Fruit fly (Drosophila melanogaster) whole organism, prepupa: ENCODE results near the gene Obp99b.
A peak's percentile ranks its signal among the peaks of the same experiment; 100 is the strongest.

Experiments used
- CG10631 ChIP-seq: fragments of 200-800 bp; sonication (Bioruptor generic); optimal IDR thresholded peaks from 2 replicates; lab custom pipeline; 2016; ENCODE audit warnings: missing biosample characterization, missing genetic modification characterization
- CG10669 ChIP-seq: fragments of 200-800 bp; sonication (Bioruptor generic); optimal IDR thresholded peaks from 3 replicates; lab custom pipeline; 2018; ENCODE audit warnings: missing biosample characterization, mild to moderate bottlenecking, missing genetic modification characterization, moderate library complexity
- CG11294 ChIP-seq: fragments of 200-800 bp; sonication (Bioruptor generic); IDR thresholded peaks from 2 replicates; pipeline ENCODE4 v1.3.6; 2022; ENCODE audit warnings: missing biosample characterization, missing genetic modification characterization
- CG15336 ChIP-seq: fragments of 200-800 bp; sonication (Bioruptor generic); IDR thresholded peaks from 2 replicates; pipeline ENCODE4 v1.3.6; 2022; ENCODE audit warnings: missing biosample characterization, missing genetic modification characterization
- CG3032 ChIP-seq: fragments of 200-800 bp; optimal IDR thresholded peaks from 2 replicates; lab custom pipeline; 2019; ENCODE audit warnings: missing biosample characterization, mild to moderate bottlenecking, missing genetic modification characterization, moderate library complexity
- CG31627 ChIP-seq: fragments of 200-800 bp; sonication (Bioruptor generic); optimal IDR thresholded peaks from 3 replicates; lab custom pipeline; 2016; ENCODE audit warnings: missing biosample characterization, missing genetic modification characterization
- CG32006 ChIP-seq: fragments of 200-800 bp; sonication (Bioruptor generic); optimal IDR thresholded peaks from 3 replicates; lab custom pipeline; 2017; ENCODE audit warnings: missing biosample characterization, mild to moderate bottlenecking, missing genetic modification characterization
- CG3919 ChIP-seq: fragments of 200-800 bp; sonication (Bioruptor generic); optimal IDR thresholded peaks from 3 replicates; lab custom pipeline; 2016; ENCODE audit warnings: missing biosample characterization, missing genetic modification characterization
- CG4318 ChIP-seq: fragments of 200-800 bp; sonication (Bioruptor generic); optimal IDR thresholded peaks from 3 replicates; lab custom pipeline; 2017; ENCODE audit warnings: missing biosample characterization, mild to moderate bottlenecking, missing genetic modification characterization
- CG6163 ChIP-seq: fragments of 200-800 bp; sonication (Bioruptor generic); IDR thresholded peaks from 3 replicates; pipeline ENCODE4 v1.3.6; 2022; ENCODE audit warnings: missing biosample characterization, missing genetic modification characterization
- CG6792 ChIP-seq: fragments of 200-800 bp; sonication (Bioruptor generic); optimal IDR thresholded peaks from 3 replicates; lab custom pipeline; 2016; ENCODE audit warnings: missing biosample characterization, missing genetic modification characterization
- CG6808 ChIP-seq: fragments of 200-800 bp; sonication (Bioruptor generic); optimal IDR thresholded peaks from 3 replicates; lab custom pipeline; 2017; ENCODE audit warnings: missing biosample characterization, missing genetic modification characterization, mild to moderate bottlenecking, moderate library complexity, missing genetic modification reagents
- CG6854 ChIP-seq: fragments of 200-800 bp; sonication (Bioruptor generic); optimal IDR thresholded peaks from 2 replicates; lab custom pipeline; 2017; ENCODE audit warnings: missing biosample characterization, mild to moderate bottlenecking, missing genetic modification characterization
- CG7368 ChIP-seq: fragments of 200-800 bp; sonication (Bioruptor generic); optimal IDR thresholded peaks from 3 replicates; lab custom pipeline; 2016; ENCODE audit warnings: missing biosample characterization, missing genetic modification characterization
- CG8119 ChIP-seq: fragments of 200-800 bp; sonication (Bioruptor generic); IDR thresholded peaks from 3 replicates; pipeline ENCODE4 v1.3.6; 2022; ENCODE audit warnings: missing biosample characterization, missing genetic modification characterization
- CG8319 ChIP-seq: fragments of 200-800 bp; sonication (Bioruptor generic); optimal IDR thresholded peaks from 3 replicates; lab custom pipeline; 2016; ENCODE audit warnings: missing biosample characterization, missing genetic modification characterization
- CG8632 ChIP-seq: fragments of 200-800 bp; sonication (Bioruptor generic); optimal IDR thresholded peaks from 3 replicates; lab custom pipeline; 2016; ENCODE audit warnings: missing biosample characterization, missing genetic modification characterization
- CG9139 ChIP-seq: fragments of 200-800 bp; sonication (Bioruptor generic); optimal IDR thresholded peaks from 3 replicates; lab custom pipeline; 2017; ENCODE audit warnings: missing biosample characterization, mild to moderate bottlenecking, missing genetic modification characterization
- Eip75B ChIP-seq: fragments of 200-800 bp; sonication (Bioruptor generic); optimal IDR thresholded peaks from 3 replicates; lab custom pipeline; 2016; ENCODE audit warnings: missing biosample characterization, missing genetic modification characterization
- Eip78C ChIP-seq: fragments of 200-800 bp; sonication (Bioruptor generic); peaks from one replicate; lab custom pipeline; 2016; ENCODE audit warnings: missing biosample characterization, missing genetic modification characterization
- Eip93F ChIP-seq: fragments of 200-800 bp; sonication (Bioruptor generic); optimal IDR thresholded peaks from 2 replicates; lab custom pipeline; 2016; ENCODE audit warnings: missing biosample characterization, mild to moderate bottlenecking, missing genetic modification characterization
- Ets96B ChIP-seq: fragments of 200-800 bp; optimal IDR thresholded peaks from 2 replicates; lab custom pipeline; 2019; ENCODE audit warnings: missing biosample characterization, mild to moderate bottlenecking, missing genetic modification characterization, moderate library complexity
- Gug ChIP-seq: fragments of 200-800 bp; sonication (Bioruptor generic); IDR thresholded peaks from 2 replicates; pipeline ENCODE4 v1.3.6; 2022; ENCODE audit warnings: missing biosample characterization, missing genetic modification characterization
- Hr38 ChIP-seq: sonication (Bioruptor generic); optimal IDR thresholded peaks from 2 replicates; lab custom pipeline; 2016; ENCODE audit warnings: missing biosample characterization, missing genetic modification characterization
- Hr39 ChIP-seq: fragments of 200-800 bp; sonication (Bioruptor generic); optimal IDR thresholded peaks from 2 replicates; lab custom pipeline; 2016; ENCODE audit warnings: missing biosample characterization, missing genetic modification characterization
- Hr4 ChIP-seq: fragments of 200-800 bp; sonication (Bioruptor generic); optimal IDR thresholded peaks from 3 replicates; lab custom pipeline; 2016; ENCODE audit warnings: missing biosample characterization, missing genetic modification characterization
- Met ChIP-seq: fragments of 200-800 bp; sonication (Bioruptor generic); optimal IDR thresholded peaks from 3 replicates; lab custom pipeline; 2016; ENCODE audit warnings: missing biosample characterization, missing genetic modification characterization
- OdsH ChIP-seq: fragments of 200-800 bp; sonication (Bioruptor generic); optimal IDR thresholded peaks from 3 replicates; lab custom pipeline; 2016; ENCODE audit warnings: missing biosample characterization, missing genetic modification characterization
- Smox ChIP-seq: fragments of 200-800 bp; sonication (Bioruptor generic); optimal IDR thresholded peaks from 3 replicates; lab custom pipeline; 2016; ENCODE audit warnings: missing biosample characterization, missing genetic modification characterization
- Sox102F ChIP-seq: fragments of 200-800 bp; sonication (Bioruptor generic); optimal IDR thresholded peaks from 2 replicates; lab custom pipeline; 2016; ENCODE audit warnings: missing biosample characterization, mild to moderate bottlenecking, missing genetic modification characterization
- Sox14 ChIP-seq: fragments of 200-800 bp; sonication (Bioruptor generic); optimal IDR thresholded peaks from 3 replicates; lab custom pipeline; 2016; ENCODE audit warnings: missing biosample characterization, missing genetic modification characterization
- Sox15 ChIP-seq: fragments of 200-800 bp; sonication (Bioruptor generic); optimal IDR thresholded peaks from 3 replicates; lab custom pipeline; 2016; ENCODE audit warnings: missing biosample characterization, missing genetic modification characterization
- achi ChIP-seq: fragments of 200-800 bp; sonication (Bioruptor generic); optimal IDR thresholded peaks from 3 replicates; lab custom pipeline; 2016; ENCODE audit warnings: missing biosample characterization, missing genetic modification characterization
- acj6 ChIP-seq: fragments of 200-800 bp; sonication (Bioruptor generic); optimal IDR thresholded peaks from 3 replicates; lab custom pipeline; 2016; ENCODE audit warnings: missing biosample characterization, missing genetic modification characterization
- dac ChIP-seq: fragments of 200-800 bp; sonication (Bioruptor generic); optimal IDR thresholded peaks from 2 replicates; lab custom pipeline; 2017; ENCODE audit warnings: missing biosample characterization, mild to moderate bottlenecking, missing genetic modification characterization
- dsx ChIP-seq: fragments of 200-800 bp; optimal IDR thresholded peaks from 3 replicates; lab custom pipeline; 2019; ENCODE audit warnings: missing biosample characterization, mild to moderate bottlenecking, missing genetic modification characterization, moderate library complexity; ENCODE audit not compliant: poor library complexity, severe bottlenecking
- esn ChIP-seq: fragments of 200-800 bp; sonication (Bioruptor generic); optimal IDR thresholded peaks from 2 replicates; lab custom pipeline; 2016; ENCODE audit warnings: missing biosample characterization, mild to moderate bottlenecking, missing genetic modification characterization, moderate library complexity
- fd59A ChIP-seq: fragments of 200-800 bp; sonication (Bioruptor generic); optimal IDR thresholded peaks from 2 replicates; lab custom pipeline; 2017; ENCODE audit warnings: missing biosample characterization, mild to moderate bottlenecking, missing genetic modification characterization, missing genetic modification reagents
- fd85E ChIP-seq: fragments of 200-800 bp; sonication (Bioruptor generic); optimal IDR thresholded peaks from 3 replicates; lab custom pipeline; 2016; ENCODE audit warnings: missing biosample characterization, missing genetic modification characterization
- fkh ChIP-seq: fragments of 200-800 bp; sonication (Bioruptor generic); optimal IDR thresholded peaks from 3 replicates; lab custom pipeline; 2017; ENCODE audit warnings: missing biosample characterization, mild to moderate bottlenecking, missing genetic modification characterization, moderate library complexity
- lz ChIP-seq: fragments of 200-800 bp; sonication (Bioruptor generic); optimal IDR thresholded peaks from 3 replicates; lab custom pipeline; 2016; ENCODE audit warnings: missing biosample characterization, missing genetic modification characterization
- net ChIP-seq: fragments of 200-800 bp; sonication (Bioruptor generic); optimal IDR thresholded peaks from 3 replicates; lab custom pipeline; 2016; ENCODE audit warnings: missing biosample characterization, missing genetic modification characterization
- pdm3 ChIP-seq: fragments of 200-800 bp; sonication (Bioruptor generic); optimal IDR thresholded peaks from 3 replicates; lab custom pipeline; 2016; ENCODE audit warnings: missing biosample characterization, missing genetic modification characterization
- spab ChIP-seq: fragments of 200-800 bp; sonication (Bioruptor generic); optimal IDR thresholded peaks from 2 replicates; lab custom pipeline; 2017; ENCODE audit warnings: missing biosample characterization, mild to moderate bottlenecking, missing genetic modification characterization, missing genetic modification reagents
- ss ChIP-seq, 2 experiments: fragments of 200-800 bp; sonication (Bioruptor generic); optimal IDR thresholded peaks; 2 replicates in 1 of 2; 3 replicates in 1 of 2; lab custom pipeline; 2017 to 2018; ENCODE audit warnings: mild to moderate bottlenecking in 2 of 2, missing biosample characterization in 2 of 2, missing genetic modification characterization in 2 of 2, moderate library complexity in 1 of 2
- svp ChIP-seq: fragments of 200-800 bp; sonication (Bioruptor generic); peaks from one replicate; lab custom pipeline; 2016; ENCODE audit warnings: missing biosample characterization, missing genetic modification characterization
- topi ChIP-seq: fragments of 200-800 bp; sonication (Bioruptor generic); optimal IDR thresholded peaks from 3 replicates; lab custom pipeline; 2016; ENCODE audit warnings: missing biosample characterization, missing genetic modification characterization
- vri ChIP-seq: fragments of 200-800 bp; sonication (Bioruptor generic); optimal IDR thresholded peaks from 3 replicates; lab custom pipeline; 2016; ENCODE audit warnings: missing biosample characterization, mild to moderate bottlenecking, missing genetic modification characterization

The Obp99b gene

dm6 chr3R:29762297-29762696, 45.6 kb upstream of the Obp99b start (continued):
- TF ChIP-seq CG32006, result peak; percentile 55
- no peak for TF ChIP-seq CG6854
- no peak for TF ChIP-seq Sox14
- TF ChIP-seq CG8632 (GFP tag; lab: Kevin White, UChicago), result peak; percentile 46
- TF ChIP-seq Eip93F (GFP tag; lab: Kevin White, UChicago), result no peak
- TF ChIP-seq dac, result no peak
- peak; percentile 50 for TF ChIP-seq achi (GFP tag; lab: Kevin White, UChicago)
- TF ChIP-seq Ets96B (tag; lab: Kevin White, UChicago), result peak; percentile 39
- peak; percentile 75 for TF ChIP-seq Met (GFP tag; lab: Kevin White, UChicago)
- TF ChIP-seq Hr38 (GFP tag; lab: Kevin White, UChicago), result no peak
- peak; percentile 74 for TF ChIP-seq esn
- peak; percentile 38 for TF ChIP-seq CG6808 (GFP tag; lab: Kevin White, UChicago)
- TF ChIP-seq CG7368, result no peak
- peak; percentile 34 for TF ChIP-seq Hr4 (GFP tag; lab: Kevin White, UChicago)
- TF ChIP-seq CG8319 (GFP tag; lab: Kevin White, UChicago), result peak; percentile 51
- TF ChIP-seq CG4318 (GFP tag; lab: Kevin White, UChicago), result peak; percentile 21
- no peak for TF ChIP-seq dsx (GFP tag; lab: Kevin White, UChicago)
- peak; percentile 37 for TF ChIP-seq Sox102F (GFP tag; lab: Kevin White, UChicago)
- peak; percentile 49 for TF ChIP-seq Sox15 (GFP tag; lab: Kevin White, UChicago)
- peak; percentile 44 for TF ChIP-seq net (GFP tag; lab: Kevin White, UChicago)
- TF ChIP-seq vri, result no peak
- peak; percentile 52 for TF ChIP-seq acj6 (GFP tag; lab: Kevin White, UChicago)
- peak in 1 of 2 experiments; percentile 43 for TF ChIP-seq ss (GFP tag; optimal IDR thresholded peaks at IDR 0.05; lab: Kevin White, UChicago)
- TF ChIP-seq CG15336 (GFP tag; lab: Robert Waterston, UW), result no peak
- peak; percentile 67 for TF ChIP-seq lz (GFP tag; lab: Kevin White, UChicago)
- TF ChIP-seq CG3919 (GFP tag; lab: Kevin White, UChicago), result peak; percentile 65
- no peak for TF ChIP-seq fd85E
- TF ChIP-seq Gug (GFP tag; lab: Robert Waterston, UW), result no peak
- peak; percentile 29 for TF ChIP-seq spab (GFP tag; lab: Kevin White, UChicago)
- peak; percentile 71 for TF ChIP-seq Eip75B
- no peak for TF ChIP-seq fd59A (GFP tag; lab: Kevin White, UChicago)
- TF ChIP-seq CG10631 (GFP tag; lab: Kevin White, UChicago), result peak; percentile 8
- TF ChIP-seq, all 60 proteins: peak for 41

- peak; percentile 44 for TF ChIP-seq Eip78C (GFP tag; lab: Kevin White, UChicago)
- TF ChIP-seq CG6163 (GFP tag; lab: Robert Waterston, UW), result 0 out of 3 replicates have a peak, but pooled peaks have one; percentile 20
- peak; percentile 43 for TF ChIP-seq svp (GFP tag; lab: Kevin White, UChicago)
- TF ChIP-seq CG10669, result peak; percentile 1
- TF ChIP-seq Met (GFP tag; lab: Kevin White, UChicago), result no peak
These were observed 44.9 kb upstream of the Obp99b start for dm6 chr3R:29761569-29761968.

dm6 chr3R:29760042-29760441, 43.3 kb upstream of the Obp99b start:
- TF ChIP-seq vri (no peak), CG11294 (GFP tag; lab: Robert Waterston, UW) (no peak), svp (GFP tag; lab: Kevin White, UChicago) (no peak), CG8119 (GFP tag; lab: Robert Waterston, UW) (no peak), spab (GFP tag; lab: Kevin White, UChicago) (no peak), CG7368 (no peak), Smox (GFP tag; lab: Kevin White, UChicago) (no peak), Hr39 (GFP tag; lab: Kevin White, UChicago) (no peak), topi (GFP tag; lab: Kevin White, UChicago) (no peak), CG6792 (GFP tag; lab: Kevin White, UChicago) (no peak), Gug (GFP tag; lab: Robert Waterston, UW) (no peak), fkh (GFP tag; lab: Kevin White, UChicago) (no peak), lz (GFP tag; lab: Kevin White, UChicago) (no peak), CG10631 (GFP tag; lab: Kevin White, UChicago) (no peak), CG8319 (GFP tag; lab: Kevin White, UChicago) (no peak), OdsH (peak; percentile 22), CG9139 (no peak), Hr38 (GFP tag; lab: Kevin White, UChicago) (no peak), ss (GFP tag; optimal IDR thresholded peaks at IDR 0.05; lab: Kevin White, UChicago) (no peak), pdm3 (GFP tag; lab: Kevin White, UChicago) (no peak), CG3032 (peak; percentile 2), Sox15 (GFP tag; lab: Kevin White, UChicago) (no peak), CG10669 (no peak), CG31627 (GFP tag; lab: Kevin White, UChicago) (no peak), CG6808 (GFP tag; lab: Kevin White, UChicago) (peak; percentile 9)
